Fruit fly (Drosophila melanogaster) whole organism, embryonic: ENCODE data around the gene CG14805.
A peak's percentile ranks its signal among the peaks of the same experiment; 100 is the strongest.

ENCODE experiments used
- Atf6 ChIP-seq: fragments of 200-800 bp; sonication (Bioruptor generic); IDR thresholded peaks from 2 replicates; pipeline ENCODE4 v1.3.6; 2022; ENCODE audit warnings: missing biosample characterization, missing genetic modification characterization
- Awh ChIP-seq: fragments of 200-800 bp; sonication (Bioruptor generic); IDR thresholded peaks from 2 replicates; pipeline ENCODE4, ENCODE4 v1.3.6; 2022; ENCODE audit warnings: missing biosample characterization, missing genetic modification characterization
- BEAF-32 ChIP-seq: fragments of 200-800 bp; sonication (Bioruptor generic); optimal IDR thresholded peaks from 3 replicates; lab custom pipeline; 2017; ENCODE audit warnings: missing biosample characterization, missing genetic modification characterization, mild to moderate bottlenecking, moderate library complexity, missing genetic modification reagents
- CG12391 ChIP-seq: fragments of 200-800 bp; sonication (Bioruptor generic); optimal IDR thresholded peaks from 3 replicates; lab custom pipeline; 2018; ENCODE audit warnings: missing biosample characterization, mild to moderate bottlenecking, missing genetic modification characterization, moderate library complexity
- CG13296 ChIP-seq: fragments of 200-800 bp; sonication (Bioruptor generic); optimal IDR thresholded peaks from 3 replicates; lab custom pipeline; 2018; ENCODE audit warnings: missing biosample characterization, mild to moderate bottlenecking, missing genetic modification characterization
- CG15011 ChIP-seq: fragments of 200-800 bp; sonication (Bioruptor generic); optimal IDR thresholded peaks from 3 replicates; lab custom pipeline; 2018; ENCODE audit warnings: missing biosample characterization, mild to moderate bottlenecking, missing genetic modification characterization
- CG1647 ChIP-seq: fragments of 200-800 bp; sonication (Bioruptor generic); optimal IDR thresholded peaks from 3 replicates; lab custom pipeline; 2016; ENCODE audit warnings: missing biosample characterization, missing genetic modification characterization
- CG16815 ChIP-seq: fragments of 200-800 bp; sonication (Bioruptor generic); optimal IDR thresholded peaks from 3 replicates; lab custom pipeline; 2017; ENCODE audit warnings: missing biosample characterization, mild to moderate bottlenecking, missing genetic modification characterization
- CG17186 ChIP-seq: fragments of 200-800 bp; sonication (Bioruptor generic); optimal IDR thresholded peaks from 3 replicates; lab custom pipeline; 2017; ENCODE audit warnings: missing biosample characterization, missing genetic modification reagents, missing genetic modification characterization
- CG17568 ChIP-seq: fragments of 200-800 bp; sonication (Bioruptor generic); optimal IDR thresholded peaks from 2 replicates; lab custom pipeline; 2018; ENCODE audit warnings: missing biosample characterization, mild to moderate bottlenecking, missing genetic modification characterization, moderate library complexity
- CG17802 ChIP-seq: fragments of 200-800 bp; sonication (Bioruptor generic); optimal IDR thresholded peaks from 2 replicates; lab custom pipeline; 2018; ENCODE audit warnings: missing biosample characterization, mild to moderate bottlenecking, missing genetic modification characterization, moderate library complexity
- CG18011 ChIP-seq: fragments of 200-800 bp; sonication (Bioruptor generic); optimal IDR thresholded peaks from 2 replicates; lab custom pipeline; 2017; ENCODE audit warnings: missing biosample characterization, missing genetic modification characterization, mild to moderate bottlenecking, moderate library complexity, missing genotype
- CG31365 ChIP-seq: fragments of 200-800 bp; sonication (Bioruptor generic); optimal IDR thresholded peaks from 2 replicates; lab custom pipeline; 2018; ENCODE audit warnings: missing biosample characterization, mild to moderate bottlenecking, missing genetic modification characterization
- CG33557 ChIP-seq: fragments of 200-800 bp; sonication (Bioruptor generic); optimal IDR thresholded peaks from 2 replicates; lab custom pipeline; 2019; ENCODE audit warnings: missing biosample characterization, mild to moderate bottlenecking, missing genetic modification characterization, moderate library complexity
- CG34376 ChIP-seq: fragments of 200-800 bp; sonication (Bioruptor generic); optimal IDR thresholded peaks from 2 replicates; lab custom pipeline; 2018; ENCODE audit warnings: missing biosample characterization, mild to moderate bottlenecking, missing genetic modification characterization
- CG42726 ChIP-seq: fragments of 200-800 bp; sonication (Bioruptor generic); IDR thresholded peaks from 2 replicates; pipeline ENCODE4 v1.3.6; 2022; ENCODE audit warnings: missing biosample characterization, missing genetic modification characterization; ENCODE audit not compliant: partially characterized antibody
- CG4820 ChIP-seq: fragments of 200-800 bp; sonication (Bioruptor generic); optimal IDR thresholded peaks from 3 replicates; lab custom pipeline; 2016; ENCODE audit warnings: missing biosample characterization, missing genetic modification characterization
- CG7839 ChIP-seq: fragments of 200-800 bp; sonication (Bioruptor generic); optimal IDR thresholded peaks from 3 replicates; lab custom pipeline; 2018; ENCODE audit warnings: missing biosample characterization, mild to moderate bottlenecking, missing genetic modification characterization, moderate library complexity
- CG8290 ChIP-seq, 3 experiments: fragments of 200-800 bp; sonication (Bioruptor generic); optimal IDR thresholded peaks; 2 replicates each; lab custom pipeline; 2016 to 2019; ENCODE audit warnings: missing biosample characterization in 3 of 3, missing genetic modification characterization in 3 of 3, mild to moderate bottlenecking in 2 of 3, moderate library complexity in 1 of 3
- D19A ChIP-seq: fragments of 200-800 bp; optimal IDR thresholded peaks from 3 replicates; lab custom pipeline; 2019; ENCODE audit warnings: missing biosample characterization, mild to moderate bottlenecking, missing genetic modification characterization, moderate library complexity
- E2f2 ChIP-seq: fragments of 200-800 bp; sonication (Bioruptor generic); IDR thresholded peaks from 2 replicates; pipeline ENCODE4 v1.3.6; 2022; ENCODE audit warnings: missing biosample characterization, missing genetic modification characterization
- H2.0 ChIP-seq: fragments of 200-800 bp; sonication (Bioruptor generic); IDR thresholded peaks from 2 replicates; pipeline ENCODE4 v1.3.6; 2022; ENCODE audit warnings: missing biosample characterization, missing genetic modification characterization
- Lhr ChIP-seq: fragments of 200-800 bp; sonication (Bioruptor generic); optimal IDR thresholded peaks from 3 replicates; lab custom pipeline; 2017; ENCODE audit warnings: mild to moderate bottlenecking, missing biosample characterization, missing genetic modification reagents, missing genetic modification characterization
- NC2β ChIP-seq: fragments of 200-800 bp; sonication (Bioruptor generic); optimal IDR thresholded peaks from 2 replicates; lab custom pipeline; 2016; ENCODE audit warnings: missing biosample characterization, missing genetic modification characterization
- Nf-YB ChIP-seq: fragments of 200-800 bp; sonication (Bioruptor generic); optimal IDR thresholded peaks from 3 replicates; lab custom pipeline; 2019; ENCODE audit warnings: missing biosample characterization, mild to moderate bottlenecking, missing genetic modification characterization, moderate library complexity
- Optix ChIP-seq: fragments of 200-800 bp; sonication (Bioruptor generic); IDR thresholded peaks from 3 replicates; pipeline ENCODE4 v1.3.6; 2022; ENCODE audit warnings: missing biosample characterization, missing genetic modification characterization
- Sry-δ ChIP-seq: fragments of 200-800 bp; sonication (Bioruptor generic); optimal IDR thresholded peaks from 2 replicates; lab custom pipeline; 2016; ENCODE audit warnings: missing biosample characterization, missing genetic modification characterization
- Trl ChIP-seq, 3 experiments: fragments of >200 bp in 2 of 3; fragments of 200-800 bp in 1 of 3; sonication (Bioruptor generic) in 1 of 3; optimal IDR thresholded peaks; 2 replicates in 1 of 3; 3 replicates in 2 of 3; lab custom pipeline; 2016 to 2017; ENCODE audit warnings: missing biosample characterization in 1 of 3, missing genetic modification characterization in 1 of 3
- cad ChIP-seq: fragments of >200 bp; optimal IDR thresholded peaks from 2 replicates; lab custom pipeline; 2017; ENCODE audit warnings: missing biosample characterization, missing genetic modification characterization
- dan ChIP-seq: fragments of 200-800 bp; sonication (Bioruptor generic); IDR thresholded peaks from 2 replicates; pipeline ENCODE4 v1.3.6; 2022; ENCODE audit warnings: missing biosample characterization, missing genetic modification characterization
- dmrt99B ChIP-seq: fragments of 200-800 bp; sonication (Bioruptor generic); optimal IDR thresholded peaks from 2 replicates; lab custom pipeline; 2018; ENCODE audit warnings: missing biosample characterization, mild to moderate bottlenecking, missing genetic modification characterization, moderate library complexity
- gfzf ChIP-seq: fragments of 200-800 bp; sonication (Bioruptor generic); optimal IDR thresholded peaks from 2 replicates; lab custom pipeline; 2016; ENCODE audit warnings: missing biosample characterization, mild to moderate bottlenecking, missing genetic modification characterization, moderate library complexity
- hbn ChIP-seq: fragments of 200-800 bp; sonication (Bioruptor generic); IDR thresholded peaks from 2 replicates; pipeline ENCODE4 v1.3.6; 2022; ENCODE audit warnings: missing biosample characterization, missing genetic modification characterization; ENCODE audit not compliant: partially characterized antibody
- jumu ChIP-seq: fragments of 200-800 bp; sonication (Bioruptor generic); optimal IDR thresholded peaks from 3 replicates; lab custom pipeline; 2016; ENCODE audit warnings: missing biosample characterization, missing genetic modification characterization
- lilli ChIP-seq: fragments of 200-800 bp; sonication (Bioruptor generic); optimal IDR thresholded peaks from 3 replicates; lab custom pipeline; 2016; ENCODE audit warnings: missing biosample characterization, missing genetic modification characterization
- mam ChIP-seq: fragments of 200-800 bp; sonication (Bioruptor generic); optimal IDR thresholded peaks from 3 replicates; lab custom pipeline; 2016; ENCODE audit warnings: missing biosample characterization, missing genetic modification characterization
- nerfin-2 ChIP-seq: fragments of 200-800 bp; sonication (Bioruptor generic); IDR thresholded peaks from 2 replicates; pipeline ENCODE4 v1.3.6; 2022; ENCODE audit warnings: missing biosample characterization, missing genetic modification characterization; ENCODE audit not compliant: partially characterized antibody
- nmo ChIP-seq: fragments of 200-800 bp; sonication (Bioruptor generic); optimal IDR thresholded peaks from 2 replicates; lab custom pipeline; 2018; ENCODE audit warnings: missing biosample characterization, mild to moderate bottlenecking, missing genetic modification characterization, moderate library complexity
- run ChIP-seq: fragments of 200-800 bp; sonication (Bioruptor generic); optimal IDR thresholded peaks from 3 replicates; lab custom pipeline; 2018; ENCODE audit warnings: missing biosample characterization, mild to moderate bottlenecking, missing genetic modification characterization
- schlank ChIP-seq: fragments of 200-800 bp; sonication (Bioruptor generic); optimal IDR thresholded peaks from 2 replicates; lab custom pipeline; 2018; ENCODE audit warnings: missing biosample characterization, mild to moderate bottlenecking, missing genetic modification characterization
- sd ChIP-seq: fragments of 200-800 bp; sonication (Bioruptor generic); optimal IDR thresholded peaks from 3 replicates; lab custom pipeline; 2018; ENCODE audit warnings: missing biosample characterization, mild to moderate bottlenecking, missing genetic modification characterization, moderate library complexity
- shn ChIP-seq: fragments of 200-800 bp; sonication (Bioruptor generic); optimal IDR thresholded peaks from 3 replicates; lab custom pipeline; 2016; ENCODE audit warnings: missing biosample characterization, missing genetic modification characterization
- sim ChIP-seq: fragments of 200-800 bp; sonication (Bioruptor generic); IDR thresholded peaks from 2 replicates; pipeline ENCODE4 v1.3.6; 2022; ENCODE audit warnings: missing biosample characterization, missing genetic modification characterization
- sqz ChIP-seq: fragments of 200-800 bp; sonication (Bioruptor generic); optimal IDR thresholded peaks from 3 replicates; lab custom pipeline; 2018; ENCODE audit warnings: missing biosample characterization, mild to moderate bottlenecking, missing genetic modification characterization
- tap ChIP-seq: fragments of 200-800 bp; optimal IDR thresholded peaks from 3 replicates; lab custom pipeline; 2019; ENCODE audit warnings: missing biosample characterization, mild to moderate bottlenecking, missing genetic modification characterization, moderate library complexity
- trem ChIP-seq: fragments of 200-800 bp; optimal IDR thresholded peaks from 3 replicates; lab custom pipeline; 2019; ENCODE audit warnings: missing biosample characterization, mild to moderate bottlenecking, missing genetic modification characterization, moderate library complexity
- yki ChIP-seq: fragments of >200 bp; optimal IDR thresholded peaks from 3 replicates; lab custom pipeline; 2018
- zen ChIP-seq: fragments of 200-800 bp; sonication (Bioruptor generic); optimal IDR thresholded peaks from 3 replicates; lab custom pipeline; 2018; ENCODE audit warnings: missing biosample characterization, mild to moderate bottlenecking, missing genetic modification characterization, moderate library complexity

Gene CG14805

dm6 chrX:1899445-1900085, 22.4 kb downstream of the CG14805 start (continued):
- no peak for TF ChIP-seq sim (GFP tag; lab: Robert Waterston, UW)
- TF ChIP-seq CG7839 (tag; lab: Kevin White, UChicago), result no peak
- TF ChIP-seq nmo (GFP tag; lab: Kevin White, UChicago), result no peak
- no peak for TF ChIP-seq Sry-δ (GFP tag; lab: Kevin White, UChicago)
- TF ChIP-seq CG16815 (GFP tag; lab: Kevin White, UChicago), result no peak
- TF ChIP-seq Awh (GFP tag; lab: Robert Waterston, UW), result no peak
- TF ChIP-seq CG8290 (GFP tag; optimal IDR thresholded peaks at IDR 0.05; lab: Kevin White, UChicago), result no peak
- no peak for TF ChIP-seq CG8290 (tag; optimal IDR thresholded peaks at IDR 0.05; lab: Kevin White, UChicago)
- TF ChIP-seq CG15011, result no peak
- TF ChIP-seq tap (tag; lab: Kevin White, UChicago), result no peak
- no peak for TF ChIP-seq yki (lab: Kevin White, UChicago)
- no peak for TF ChIP-seq schlank (tag; lab: Kevin White, UChicago)
- TF ChIP-seq Atf6 (GFP tag; lab: Robert Waterston, UW), result no peak
- no peak for TF ChIP-seq Lhr (GFP tag; lab: Kevin White, UChicago)
- no peak for TF ChIP-seq hbn (GFP tag; lab: Robert Waterston, UW)
- TF ChIP-seq Optix (GFP tag; lab: Robert Waterston, UW), result no peak
- TF ChIP-seq CG1647, result no peak
- no peak for TF ChIP-seq dan (GFP tag; lab: Robert Waterston, UW)
- TF ChIP-seq CG34376 (GFP tag; lab: Kevin White, UChicago), result peak; percentile 16
- TF ChIP-seq CG42726 (GFP tag; lab: Robert Waterston, UW), result no peak
- TF ChIP-seq CG31365 (tag; lab: Kevin White, UChicago), result no peak
- TF ChIP-seq sqz (GFP tag; lab: Kevin White, UChicago), result no peak
- TF ChIP-seq cad, result no peak
- peak; percentile 9 to 53 for TF ChIP-seq Trl (optimal IDR thresholded peaks at IDR 0.05; lab: Kevin White, UChicago)
- no peak for TF ChIP-seq Trl (GFP tag; optimal IDR thresholded peaks at IDR 0.05; lab: Kevin White, UChicago)
- TF ChIP-seq dmrt99B (tag; lab: Kevin White, UChicago), result no peak
- no peak for TF ChIP-seq NC2β (GFP tag; lab: Kevin White, UChicago)
- peak; percentile 97 for TF ChIP-seq sd (tag; lab: Kevin White, UChicago)
- no peak for TF ChIP-seq H2.0 (GFP tag; lab: Robert Waterston, UW)
- TF ChIP-seq CG17568, result no peak
- no peak for TF ChIP-seq CG18011 (GFP tag; lab: Kevin White, UChicago)
- TF ChIP-seq nerfin-2 (GFP tag; lab: Robert Waterston, UW), result no peak
- TF ChIP-seq shn (GFP tag; lab: Kevin White, UChicago), result no peak
- no peak for TF ChIP-seq CG33557 (GFP tag; lab: Kevin White, UChicago)
- TF ChIP-seq run (tag; lab: Kevin White, UChicago), result no peak
- TF ChIP-seq CG12391 (tag; lab: Kevin White, UChicago), result no peak
- TF ChIP-seq D19A (tag; lab: Kevin White, UChicago), result no peak
- TF ChIP-seq zen (tag; lab: Kevin White, UChicago), result no peak

DNA sequence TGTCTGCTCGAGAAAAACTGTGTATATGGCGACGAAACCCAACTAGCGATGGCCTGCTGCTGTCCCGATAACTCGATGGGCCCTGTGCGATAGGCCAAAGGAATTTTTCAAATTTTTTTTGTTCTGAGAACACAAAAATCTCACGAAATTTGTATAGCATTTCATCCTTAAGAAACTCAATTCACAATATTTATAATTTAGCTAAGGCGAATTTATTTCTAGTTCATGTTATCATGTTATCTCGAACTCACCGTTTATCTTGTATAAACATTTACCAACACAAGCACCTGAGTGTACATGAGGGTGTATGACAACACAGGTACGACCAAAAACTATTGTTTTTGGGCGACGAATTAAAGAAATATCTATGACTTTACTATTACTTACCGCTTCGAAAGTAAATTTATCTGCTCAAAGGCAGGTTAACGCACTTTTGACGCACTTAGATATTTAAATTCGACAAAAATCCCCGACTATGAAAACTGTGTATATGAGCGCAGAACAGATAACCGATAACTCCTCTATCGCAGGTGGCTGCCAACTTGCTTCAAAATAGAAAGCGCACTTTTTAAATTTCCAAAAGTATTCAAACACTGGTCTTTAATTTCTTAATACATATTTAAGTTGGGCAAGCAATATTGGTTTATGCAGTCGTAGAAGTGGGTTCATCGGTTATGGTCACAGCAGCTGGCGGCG, 23.2 kb downstream of the CG14805 start, which contains the start of gene arm:
Gene arm, minus strand, starts transcription at position 524 of the 696 bp plus-strand sequence.
- peak; percentile 77 for TF ChIP-seq Sry-δ (GFP tag; lab: Kevin White, UChicago)
- TF ChIP-seq gfzf (GFP tag; lab: Kevin White, UChicago), result peak; percentile 16
- TF ChIP-seq Nf-YB (GFP tag; lab: Kevin White, UChicago), result no peak
- peak; percentile 98 for TF ChIP-seq trem (tag; lab: Kevin White, UChicago)
- TF ChIP-seq jumu, result peak; percentile 10
- peak; percentile 11 for TF ChIP-seq lilli (GFP tag; lab: Kevin White, UChicago)
- TF ChIP-seq CG17186 (GFP tag; lab: Kevin White, UChicago), result peak; percentile 61
- peak; percentile 56 for TF ChIP-seq BEAF-32 (GFP tag; lab: Kevin White, UChicago)
- peak; percentile 26 for TF ChIP-seq CG4820 (GFP tag; lab: Kevin White, UChicago)
- peak; percentile 23 for TF ChIP-seq sqz (GFP tag; lab: Kevin White, UChicago)
- TF ChIP-seq mam, result peak; percentile 11
- peak; percentile 24 for TF ChIP-seq CG17802
- peak; percentile 85 for TF ChIP-seq E2f2 (GFP tag; lab: Robert Waterston, UW)
- TF ChIP-seq CG13296, result no peak
